Fruit fly (Drosophila melanogaster) whole organism, pupa: ENCODE results near the gene CG9609.

Experiments
- CG10348 ChIP-seq: fragments of 200-800 bp; sonication (Bioruptor generic); IDR thresholded peaks from 2 replicates; pipeline ENCODE4 v1.3.6; 2022; ENCODE audit warnings: missing biosample characterization, missing genetic modification characterization
- CG13204 ChIP-seq: fragments of 200-800 bp; sonication (Bioruptor generic); optimal IDR thresholded peaks from 2 replicates; lab custom pipeline; 2018; ENCODE audit warnings: missing biosample characterization, mild to moderate bottlenecking, missing genetic modification characterization, moderate library complexity
- CG14655 ChIP-seq: fragments of 200-800 bp; sonication (Bioruptor generic); optimal IDR thresholded peaks from 3 replicates; lab custom pipeline; 2017; ENCODE audit warnings: mild to moderate bottlenecking, missing biosample characterization, missing genetic modification reagents, missing genetic modification characterization
- CG15710 ChIP-seq: fragments of 200-800 bp; sonication (Bioruptor generic); optimal IDR thresholded peaks from 2 replicates; lab custom pipeline; 2018; ENCODE audit warnings: missing biosample characterization, mild to moderate bottlenecking, missing genetic modification characterization, moderate library complexity
- CG17806 ChIP-seq: fragments of 200-800 bp; sonication (Bioruptor generic); optimal IDR thresholded peaks from 2 replicates; lab custom pipeline; 2018; ENCODE audit warnings: missing biosample characterization, mild to moderate bottlenecking, missing genetic modification characterization, moderate library complexity
- CG32121 ChIP-seq: fragments of 200-800 bp; sonication (Bioruptor generic); IDR thresholded peaks from 2 replicates; pipeline ENCODE4 v1.3.6; 2022; ENCODE audit warnings: missing biosample characterization, missing genetic modification characterization
- CG4496 ChIP-seq: fragments of 200-800 bp; sonication (Bioruptor generic); IDR thresholded peaks from 3 replicates; pipeline ENCODE4 v1.3.6; 2022; ENCODE audit warnings: missing biosample characterization, missing genetic modification characterization
- CG8159 ChIP-seq: fragments of 200-800 bp; sonication (Bioruptor generic); optimal IDR thresholded peaks from 3 replicates; lab custom pipeline; 2018; ENCODE audit warnings: missing biosample characterization, mild to moderate bottlenecking, missing genetic modification characterization, moderate library complexity
- EcR ChIP-seq: fragments of 200-800 bp; sonication (Bioruptor generic); optimal IDR thresholded peaks from 3 replicates; lab custom pipeline; 2019; ENCODE audit warnings: missing biosample characterization, missing genetic modification characterization, mild to moderate bottlenecking, moderate library complexity, missing genetic modification reagents
- Ets98B ChIP-seq: fragments of 200-800 bp; sonication (Bioruptor generic); IDR thresholded peaks from 2 replicates; pipeline ENCODE4 v1.3.6; 2022; ENCODE audit warnings: missing biosample characterization, missing genetic modification characterization
- rn ChIP-seq: fragments of 200-800 bp; sonication (Bioruptor generic); IDR thresholded peaks from 2 replicates; pipeline ENCODE4 v1.3.6; 2022; ENCODE audit warnings: missing biosample characterization, missing genetic modification characterization

- TF ChIP-seq CG32121 (peak; percentile 48; the same call in 1 of the 2 replicates), CG8159 (tag; lab: Kevin White, UChicago) (peak; percentile 56), CG17806 (tag; lab: Kevin White, UChicago) (peak; percentile 43), Ets98B (GFP tag; lab: Robert Waterston, UW) (peak; percentile 51), CG14655 (GFP tag; lab: Kevin White, UChicago) (peak; percentile 54), EcR (GFP tag; lab: Kevin White, UChicago) (no peak), CG10348 (GFP tag; lab: Robert Waterston, UW) (no peak), CG15710 (tag; lab: Kevin White, UChicago) (peak; percentile 45), rn (GFP tag; lab: Robert Waterston, UW) (peak; percentile 67), CG13204 (GFP tag; lab: Kevin White, UChicago) (no peak), CG4496 (peak; percentile 82)
Measured at dm6 chrX:16761531-16761930, 25.3 kb downstream of the CG9609 start.
